Worm (Caenorhabditis elegans) whole organism, L2 larva: ENCODE results near the gene arx-6.

Experiments
- Y55F3AM.14 ChIP-seq: fragments of 200-800 bp; sonication (Bioruptor generic); optimal IDR thresholded peaks from 2 replicates; lab custom pipeline; 2018; ENCODE audit warnings: mild to moderate bottlenecking, missing genetic modification characterization, missing compliant biosample characterization
- ceh-82 ChIP-seq: fragments of 150-350 bp; optimal IDR thresholded peaks from 2 replicates; lab custom pipeline; 2014; ENCODE audit warnings: missing biosample characterization, missing genetic modification characterization
- fos-1 ChIP-seq: fragments of 150-350 bp; optimal IDR thresholded peaks from 2 replicates; lab custom pipeline; 2014; ENCODE audit warnings: missing biosample characterization, missing genetic modification characterization
- lin-13 ChIP-seq: fragments of 150-350 bp; optimal IDR thresholded peaks from 2 replicates; lab custom pipeline; 2014; ENCODE audit warnings: missing biosample characterization, missing genetic modification reagents, missing genetic modification characterization
- nhr-11 ChIP-seq: fragments of 150-350 bp; optimal IDR thresholded peaks from 2 replicates; lab custom pipeline; 2014; ENCODE audit warnings: missing biosample characterization, missing genetic modification characterization
- unc-62 ChIP-seq: fragments of 150-350 bp; optimal IDR thresholded peaks from 2 replicates; lab custom pipeline; 2014; ENCODE audit warnings: missing biosample characterization, missing genetic modification reagents, missing genetic modification characterization
- zag-1 ChIP-seq: fragments of 150-350 bp; optimal IDR thresholded peaks from 2 replicates; lab custom pipeline; 2014; ENCODE audit warnings: missing biosample characterization, missing genetic modification characterization
- ztf-11 ChIP-seq: sonication (generic microtip); optimal IDR thresholded peaks from 2 replicates; lab custom pipeline; 2017; ENCODE audit warnings: missing biosample characterization, missing genetic modification characterization

DNA sequence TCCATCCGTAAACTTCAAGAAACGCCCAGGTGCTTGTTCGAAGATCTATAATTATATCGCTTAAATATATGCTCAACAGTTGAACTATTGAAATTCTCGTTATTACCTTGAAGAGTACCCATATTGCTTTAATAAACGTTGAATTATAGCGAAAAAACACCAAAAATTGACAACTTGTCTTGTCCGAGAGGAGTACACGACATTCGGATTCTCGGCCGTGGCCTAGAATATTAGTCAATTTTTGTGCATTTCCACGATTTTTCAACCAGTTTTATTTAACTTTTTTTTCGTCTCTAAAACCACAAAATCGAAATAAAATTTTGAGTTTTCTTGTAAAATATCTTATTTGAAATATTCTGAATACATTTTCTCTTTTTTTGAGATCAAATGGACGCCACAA is 33.9 kb downstream of the arx-6 start, which contains the start of the genes F26F4.9 and cee-1:
- no peak for TF ChIP-seq nhr-11 (tag; lab: Kevin White, UChicago)
- TF ChIP-seq unc-62 (GFP tag; lab: Kevin White, UChicago): no peak
- TF ChIP-seq fos-1 (tag; lab: Kevin White, UChicago): peak; percentile 11
- no peak for TF ChIP-seq Y55F3AM.14 (GFP tag; lab: Kevin White, UChicago)
- TF ChIP-seq ztf-11 (tag; lab: Kevin White, UChicago): no peak
- TF ChIP-seq zag-1 (tag; lab: Kevin White, UChicago): no peak
- TF ChIP-seq ceh-82: no peak
- peak; percentile 41 for TF ChIP-seq lin-13
